Worm (Caenorhabditis elegans) whole organism, L2 larva: ENCODE data around the gene Y113G7A.13.

Experiments used
- ama-1 ChIP-seq: fragments of 150-350 bp; optimal IDR thresholded peaks from 2 replicates; lab custom pipeline; 2018; ENCODE audit warnings: inconsistent platforms
- mdl-1 ChIP-seq, 2 experiments: fragments of 150-350 bp in 1 of 2; sonication (generic microtip) in 1 of 2; optimal IDR thresholded peaks; 2 replicates each; lab custom pipeline; 2017; ENCODE audit warnings: missing biosample characterization in 2 of 2, missing genetic modification characterization in 2 of 2
- skn-1 ChIP-seq: sonication (generic microtip); optimal IDR thresholded peaks from 2 replicates; lab custom pipeline; 2017; ENCODE audit warnings: missing biosample characterization, missing genetic modification characterization
- snpc-4 ChIP-seq: fragments of 150-350 bp; optimal IDR thresholded peaks from 2 replicates; lab custom pipeline; 2014; ENCODE audit warnings: missing biosample characterization, missing genetic modification characterization

- no peak for TF ChIP-seq ama-1
- no peak for TF ChIP-seq mdl-1 (tag; optimal IDR thresholded peaks at IDR 0.05; lab: Kevin White, UChicago)
- TF ChIP-seq snpc-4 (tag; lab: Kevin White, UChicago) = no peak
- TF ChIP-seq skn-1 (tag; lab: Kevin White, UChicago) = no peak
These were observed 40.8 kb downstream of the Y113G7A.13 start, which contains the start of gene fbxa-116 for ce11 chrV:20188790-20189189.
